Worm (Caenorhabditis elegans) whole organism, young adult: ENCODE measurements around the gene C09G9.1.
A peak's percentile ranks its signal among the peaks of the same experiment; 100 is the strongest.

ENCODE experiments used
- B0261.1 ChIP-seq: sonication (generic microtip); optimal IDR thresholded peaks from 2 replicates; lab custom pipeline; 2016; ENCODE audit warnings: mild to moderate bottlenecking, missing genetic modification characterization, moderate library complexity, missing compliant biosample characterization
- C06A6.2 ChIP-seq: fragments of 200-800 bp; sonication (Bioruptor generic); conservative IDR thresholded peaks from 2 replicates; pipeline ENCODE4 v1.3.6; 2022; ENCODE audit warnings: missing genetic modification characterization, missing compliant biosample characterization
- F10E7.11 ChIP-seq: sonication (generic microtip); optimal IDR thresholded peaks from 2 replicates; lab custom pipeline; 2017; ENCODE audit warnings: mild to moderate bottlenecking, missing genetic modification characterization, moderate library complexity, missing compliant biosample characterization
- F33H1.4 ChIP-seq: fragments of 200-800 bp; sonication (Bioruptor generic); IDR thresholded peaks from 2 replicates; pipeline ENCODE4 v1.3.6; 2022; ENCODE audit warnings: missing genetic modification reagents, missing genetic modification characterization, missing compliant biosample characterization
- F37B4.10 ChIP-seq: fragments of 200-800 bp; sonication (Bioruptor generic); IDR thresholded peaks from 2 replicates; pipeline ENCODE4 v1.3.6; 2022; ENCODE audit warnings: missing genetic modification characterization, missing compliant biosample characterization
- F49E8.2 ChIP-seq: sonication (generic microtip); optimal IDR thresholded peaks from 3 replicates; lab custom pipeline; 2017; ENCODE audit warnings: missing genetic modification characterization, mild to moderate bottlenecking, missing compliant biosample characterization, antibody characterized with exemption, moderate library complexity; ENCODE audit not compliant: insufficient read depth
- F52B5.7 ChIP-seq: sonication (generic microtip); optimal IDR thresholded peaks from 2 replicates; lab custom pipeline; 2016; ENCODE audit warnings: mild to moderate bottlenecking, missing genetic modification characterization, missing compliant biosample characterization
- T07F8.4 ChIP-seq: sonication (generic microtip); optimal IDR thresholded peaks from 2 replicates; lab custom pipeline; 2016; ENCODE audit warnings: mild to moderate bottlenecking, missing genetic modification characterization, moderate library complexity, missing compliant biosample characterization
- T26A5.8 ChIP-seq: sonication (generic microtip); optimal IDR thresholded peaks from 2 replicates; lab custom pipeline; 2016; ENCODE audit warnings: missing genetic modification characterization, missing compliant biosample characterization
- Y53G8AR.9 ChIP-seq: fragments of 200-800 bp; sonication (Bioruptor generic); conservative IDR thresholded peaks from 2 replicates; pipeline ENCODE4 v1.3.6; 2022; ENCODE audit warnings: missing genetic modification reagents, missing genetic modification characterization, missing compliant biosample characterization
- Y56A3A.18 ChIP-seq: fragments of 200-800 bp; sonication (Bioruptor generic); IDR thresholded peaks from 2 replicates; pipeline ENCODE4 v1.3.6; 2022; ENCODE audit warnings: missing genetic modification reagents, missing genetic modification characterization, missing compliant biosample characterization
- akir-1 ChIP-seq: fragments of 200-800 bp; sonication (Bioruptor generic); optimal IDR thresholded peaks from 2 replicates; lab custom pipeline; 2018; ENCODE audit warnings: mild to moderate bottlenecking, missing genetic modification characterization, moderate library complexity, missing compliant biosample characterization
- aptf-2 ChIP-seq: fragments of 200-800 bp; sonication (Bioruptor generic); conservative IDR thresholded peaks from 2 replicates; pipeline ENCODE4 v1.3.6; 2022; ENCODE audit warnings: missing genetic modification reagents, missing genetic modification characterization, missing compliant biosample characterization
- aptf-3 ChIP-seq: fragments of 200-800 bp; sonication (Bioruptor generic); IDR thresholded peaks from 2 replicates; pipeline ENCODE4 v1.3.6; 2022; ENCODE audit warnings: missing genetic modification characterization, missing compliant biosample characterization
- athp-1 ChIP-seq: sonication (generic microtip); optimal IDR thresholded peaks from 2 replicates; lab custom pipeline; 2017; ENCODE audit warnings: mild to moderate bottlenecking, missing genetic modification characterization, missing compliant biosample characterization
- attf-3 ChIP-seq: fragments of 200-800 bp; sonication (Bioruptor generic); conservative IDR thresholded peaks from 2 replicates; pipeline ENCODE4 v1.3.6; 2022; ENCODE audit warnings: missing genetic modification reagents, missing genetic modification characterization, missing compliant biosample characterization
- attf-5 ChIP-seq: fragments of 200-800 bp; sonication (Bioruptor generic); optimal IDR thresholded peaks from 2 replicates; lab custom pipeline; 2018; ENCODE audit warnings: mild to moderate bottlenecking, missing genetic modification characterization, missing compliant biosample characterization
- bed-2 ChIP-seq: fragments of 200-800 bp; sonication (Bioruptor generic); IDR thresholded peaks from 2 replicates; pipeline ENCODE4 v1.3.6; 2022; ENCODE audit warnings: missing genetic modification reagents, missing genetic modification characterization, missing compliant biosample characterization
- cebp-1 ChIP-seq, 2 experiments: fragments of 200-800 bp in 1 of 2; sonication (Bioruptor generic) in 1 of 2; sonication (generic microtip) in 1 of 2; IDR thresholded peaks in 1 of 2; optimal IDR thresholded peaks in 1 of 2; 2 replicates each; pipeline versions ENCODE4 v1.3.6 to Lab custom; 2017 to 2022; ENCODE audit warnings: missing compliant biosample characterization in 2 of 2, missing genetic modification characterization in 2 of 2, mild to moderate bottlenecking in 1 of 2, missing genetic modification reagents in 1 of 2, moderate library complexity in 1 of 2
- cebp-2 ChIP-seq: fragments of 200-800 bp; sonication (Bioruptor generic); IDR thresholded peaks from 2 replicates; pipeline ENCODE4 v1.3.6; 2022; ENCODE audit warnings: missing genetic modification characterization, missing compliant biosample characterization
- ceh-40 ChIP-seq: fragments of 200-800 bp; sonication (Bioruptor generic); IDR thresholded peaks from 2 replicates; pipeline ENCODE4 v1.3.6; 2022; ENCODE audit warnings: missing genetic modification characterization, missing compliant biosample characterization
- ceh-91 ChIP-seq: fragments of 200-800 bp; sonication (Bioruptor generic); IDR thresholded peaks from 2 replicates; pipeline ENCODE4 v1.3.6; 2022; ENCODE audit warnings: missing genetic modification reagents, missing genetic modification characterization, missing compliant biosample characterization
- egrh-3 ChIP-seq: fragments of 200-800 bp; sonication (Bioruptor generic); IDR thresholded peaks from 2 replicates; pipeline ENCODE4 v1.3.6; 2022; ENCODE audit warnings: missing genetic modification reagents, missing genetic modification characterization, missing compliant biosample characterization
- ets-4 ChIP-seq: fragments of 200-800 bp; sonication (Bioruptor generic); optimal IDR thresholded peaks from 2 replicates; lab custom pipeline; 2018; ENCODE audit warnings: mild to moderate bottlenecking, missing genetic modification characterization, missing compliant biosample characterization
- gei-17 ChIP-seq: fragments of 200-800 bp; sonication (Bioruptor generic); optimal IDR thresholded peaks from 2 replicates; lab custom pipeline; 2018; ENCODE audit warnings: mild to moderate bottlenecking, missing genetic modification characterization, missing compliant biosample characterization
- him-1 ChIP-seq: sonication (generic microtip); optimal IDR thresholded peaks from 2 replicates; lab custom pipeline; 2016; ENCODE audit warnings: missing genotype, missing genetic modification reagents, missing genetic modification characterization, missing compliant biosample characterization
- hlh-26 ChIP-seq: fragments of 200-800 bp; sonication (Bioruptor generic); conservative IDR thresholded peaks from 2 replicates; pipeline ENCODE4 v1.3.6; 2022; ENCODE audit warnings: missing genetic modification reagents, missing genetic modification characterization, missing compliant biosample characterization
- hmg-20 ChIP-seq: fragments of 200-800 bp; sonication (Bioruptor generic); IDR thresholded peaks from 2 replicates; pipeline ENCODE4 v1.3.6; 2022; ENCODE audit warnings: missing genetic modification reagents, missing genetic modification characterization, missing compliant biosample characterization
- lin-35 ChIP-seq, 3 experiments: fragments of 150-350 bp in 2 of 3; sonication (generic microtip) in 1 of 3; optimal IDR thresholded peaks; 2 replicates each; lab custom pipeline; 2014 to 2018; ENCODE audit warnings: missing biosample characterization in 3 of 3, missing genetic modification characterization in 3 of 3, missing genetic modification reagents in 3 of 3
- lin-54 ChIP-seq: fragments of 200-800 bp; sonication (Bioruptor generic); optimal IDR thresholded peaks from 2 replicates; lab custom pipeline; 2018; ENCODE audit warnings: mild to moderate bottlenecking, missing genetic modification characterization, missing compliant biosample characterization
- lir-1 ChIP-seq: fragments of 200-800 bp; sonication (Bioruptor generic); conservative IDR thresholded peaks from 2 replicates; pipeline ENCODE4 v1.3.6; 2022; ENCODE audit warnings: missing genetic modification reagents, missing genetic modification characterization, missing compliant biosample characterization
- madf-10 ChIP-seq: sonication (generic microtip); optimal IDR thresholded peaks from 2 replicates; lab custom pipeline; 2016; ENCODE audit warnings: mild to moderate bottlenecking, missing genetic modification characterization, missing compliant biosample characterization
- madf-3 ChIP-seq: fragments of 200-800 bp; sonication (Bioruptor generic); IDR thresholded peaks from 2 replicates; pipeline ENCODE4 v1.3.6; 2022; ENCODE audit warnings: missing genetic modification reagents, missing genetic modification characterization, missing compliant biosample characterization
- mel-28 ChIP-seq: sonication (generic microtip); optimal IDR thresholded peaks from 2 replicates; lab custom pipeline; 2016; ENCODE audit warnings: borderline replicate concordance, mild to moderate bottlenecking, missing genetic modification characterization, missing compliant biosample characterization
- mes-4 ChIP-seq: sonication (generic microtip); optimal IDR thresholded peaks from 2 replicates; lab custom pipeline; 2016; ENCODE audit warnings: missing genotype, missing genetic modification characterization, missing compliant biosample characterization
- nfyb-1 ChIP-seq: fragments of 200-800 bp; sonication (Bioruptor generic); IDR thresholded peaks from 2 replicates; pipeline ENCODE4 v1.3.6; 2022; ENCODE audit warnings: missing genetic modification reagents, missing genetic modification characterization, missing compliant biosample characterization
- nhr-179 ChIP-seq: sonication (generic microtip); optimal IDR thresholded peaks from 2 replicates; lab custom pipeline; 2016; ENCODE audit warnings: mild to moderate bottlenecking, missing genetic modification characterization, missing compliant biosample characterization
- nhr-27 ChIP-seq: fragments of 200-800 bp; sonication (Bioruptor generic); optimal IDR thresholded peaks from 2 replicates; lab custom pipeline; 2018; ENCODE audit warnings: mild to moderate bottlenecking, missing genetic modification characterization, moderate library complexity, missing compliant biosample characterization
- nhr-90 ChIP-seq: sonication (generic microtip); optimal IDR thresholded peaks from 2 replicates; lab custom pipeline; 2016; ENCODE audit warnings: missing genotype, mild to moderate bottlenecking, missing genetic modification characterization, missing compliant biosample characterization
- pha-4 ChIP-seq: fragments of 150-350 bp; sonication (generic microtip); optimal IDR thresholded peaks from 2 replicates; lab custom pipeline; 2014; ENCODE audit warnings: missing biosample characterization, missing genetic modification reagents, missing genetic modification characterization
- rec-8 ChIP-seq, 2 experiments: sonication (generic microtip); optimal IDR thresholded peaks; 2 replicates each; lab custom pipeline; 2016; ENCODE audit warnings: mild to moderate bottlenecking in 2 of 2, missing genetic modification characterization in 2 of 2, missing genetic modification reagents in 2 of 2, missing genotype in 2 of 2, missing biosample characterization in 1 of 2, missing compliant biosample characterization in 1 of 2, moderate library complexity in 1 of 2
- repo-1 ChIP-seq: sonication (generic microtip); optimal IDR thresholded peaks from 2 replicates; lab custom pipeline; 2017; ENCODE audit warnings: mild to moderate bottlenecking, missing genetic modification characterization, missing compliant biosample characterization
- sdz-38 ChIP-seq: sonication (generic microtip); optimal IDR thresholded peaks from 2 replicates; lab custom pipeline; 2016; ENCODE audit warnings: missing genotype, missing genetic modification characterization, missing compliant biosample characterization
- snpc-1.1 ChIP-seq: sonication (generic microtip); optimal IDR thresholded peaks from 2 replicates; lab custom pipeline; 2017; ENCODE audit warnings: missing genetic modification characterization, mild to moderate bottlenecking, missing compliant biosample characterization, antibody characterized with exemption, moderate library complexity, missing genotype, missing genetic modification reagents; ENCODE audit not compliant: insufficient read depth
- sptf-2 ChIP-seq: fragments of 200-800 bp; sonication (Bioruptor generic); optimal IDR thresholded peaks from 2 replicates; lab custom pipeline; 2018; ENCODE audit warnings: mild to moderate bottlenecking, missing genetic modification characterization, missing compliant biosample characterization
- tbp1 ChIP-seq: fragments of 200-800 bp; sonication (Bioruptor generic); optimal IDR thresholded peaks from 2 replicates; lab custom pipeline; 2018; ENCODE audit warnings: mild to moderate bottlenecking, missing genetic modification characterization, missing compliant biosample characterization
- unc-130 ChIP-seq: sonication (generic microtip); optimal IDR thresholded peaks from 2 replicates; lab custom pipeline; 2016; ENCODE audit warnings: missing genetic modification reagents, missing genetic modification characterization, missing compliant biosample characterization
- unc-62 ChIP-seq: fragments of 150-350 bp; optimal IDR thresholded peaks from 2 replicates; lab custom pipeline; 2014; ENCODE audit warnings: missing biosample characterization, missing genetic modification reagents, missing genetic modification characterization
- ztf-6 ChIP-seq: fragments of 200-800 bp; sonication (Bioruptor generic); IDR thresholded peaks from 2 replicates; pipeline ENCODE4 v1.3.6; 2022; ENCODE audit warnings: missing genetic modification reagents, missing genetic modification characterization, missing compliant biosample characterization

C09G9.1 gene

DNA sequence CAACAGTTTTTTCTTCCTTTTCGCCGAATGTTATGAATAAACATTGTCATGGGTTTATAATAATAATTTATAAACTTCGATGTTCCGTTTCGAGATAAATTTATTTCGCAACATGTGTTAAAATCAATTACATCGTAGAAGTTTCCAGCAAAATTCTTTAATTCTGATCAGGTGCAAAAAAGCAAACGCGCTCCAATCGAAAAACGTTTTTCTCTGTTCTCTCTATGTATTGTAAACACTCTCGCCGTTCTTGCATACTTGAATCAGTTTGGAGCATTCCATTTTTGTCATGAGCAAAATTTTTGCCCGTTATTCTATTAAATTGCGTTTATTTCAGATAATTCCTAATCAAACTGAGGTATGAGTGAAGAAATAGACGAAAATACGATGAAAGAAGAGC lies 28.5 kb upstream of the C09G9.1 start, which contains the start of gene rad-54.L2:
Gene rad-54.L2 (plus strand): TSS at position 332 of the 400 bp plus-strand sequence.
- TF ChIP-seq F37B4.10 (GFP tag; lab: Robert Waterston, UW): no peak
- TF ChIP-seq lin-35 (GFP tag; optimal IDR thresholded peaks at IDR 0.05; lab: Kevin White, UChicago): peak in 1 of 3 experiments; percentile 34
- no peak for TF ChIP-seq bed-2 (GFP tag; lab: Robert Waterston, UW)
- peak; percentile 37 for TF ChIP-seq lin-54 (GFP tag; lab: Kevin White, UChicago)
- peak; percentile 94 for TF ChIP-seq cebp-1 (GFP tag; IDR thresholded peaks at IDR 0.05; lab: Robert Waterston, UW)
- peak; percentile 97 for TF ChIP-seq cebp-1 (tag; optimal IDR thresholded peaks at IDR 0.05; lab: Kevin White, UChicago)
- TF ChIP-seq pha-4: peak; percentile 91
- no peak for TF ChIP-seq snpc-1.1 (tag; lab: Kevin White, UChicago)
- TF ChIP-seq nhr-179 (tag; lab: Kevin White, UChicago): no peak
- TF ChIP-seq hmg-20 (GFP tag; lab: Robert Waterston, UW): no peak
- no peak for TF ChIP-seq T26A5.8
- no peak for TF ChIP-seq Y56A3A.18 (GFP tag; lab: Robert Waterston, UW)
- TF ChIP-seq unc-62 (GFP tag; lab: Kevin White, UChicago): no peak
- TF ChIP-seq C06A6.2 (GFP tag; lab: Robert Waterston, UW): no peak
- peak; percentile 59; the same call in 1 of the 2 replicates for TF ChIP-seq nfyb-1
- TF ChIP-seq gei-17 (GFP tag; lab: Kevin White, UChicago): no peak
- TF ChIP-seq F10E7.11: no peak
- TF ChIP-seq akir-1 (GFP tag; lab: Kevin White, UChicago): no peak
- TF ChIP-seq athp-1 (tag; lab: Kevin White, UChicago): peak; percentile 12
- no peak for TF ChIP-seq mel-28 (tag; lab: Kevin White, UChicago)
- TF ChIP-seq him-1: no peak
- no peak for TF ChIP-seq ceh-91 (GFP tag; lab: Robert Waterston, UW)
- no peak for TF ChIP-seq nhr-90 (tag; lab: Kevin White, UChicago)
- no peak for TF ChIP-seq attf-3 (GFP tag; lab: Robert Waterston, UW)
- TF ChIP-seq cebp-2 (GFP tag; lab: Robert Waterston, UW): no peak
- TF ChIP-seq F52B5.7: no peak
- 0 out of 2 replicates have a peak, but pooled peaks have one; percentile 15 for TF ChIP-seq Y53G8AR.9
- no peak for TF ChIP-seq sdz-38 (tag; lab: Kevin White, UChicago)
- no peak for TF ChIP-seq rec-8 (tag; optimal IDR thresholded peaks at IDR 0.05; lab: Kevin White, UChicago)
- TF ChIP-seq F33H1.4 (GFP tag; lab: Robert Waterston, UW): peak; percentile 33; the same call in 1 of the 2 replicates
- TF ChIP-seq madf-3: no peak
- TF ChIP-seq mes-4: no peak
- TF ChIP-seq ceh-40 (GFP tag; lab: Robert Waterston, UW): no peak
- no peak for TF ChIP-seq nhr-27 (tag; lab: Kevin White, UChicago)
- no peak for TF ChIP-seq repo-1 (tag; lab: Kevin White, UChicago)
- TF ChIP-seq aptf-3 (GFP tag; lab: Robert Waterston, UW): no peak
- TF ChIP-seq tbp1 (GFP tag; lab: Kevin White, UChicago): peak; percentile 17
- TF ChIP-seq sptf-2 (GFP tag; lab: Kevin White, UChicago): no peak
- TF ChIP-seq aptf-2 (GFP tag; lab: Robert Waterston, UW): no peak
- TF ChIP-seq ets-4 (GFP tag; lab: Kevin White, UChicago): no peak
- no peak for TF ChIP-seq egrh-3 (GFP tag; lab: Robert Waterston, UW)
- peak; percentile 45 for TF ChIP-seq madf-10
- no peak for TF ChIP-seq ztf-6
- no peak for TF ChIP-seq hlh-26
- TF ChIP-seq attf-5: peak; percentile 78
- TF ChIP-seq unc-130 (GFP tag; lab: Kevin White, UChicago): no peak
- no peak for TF ChIP-seq B0261.1 (tag; lab: Kevin White, UChicago)
- TF ChIP-seq F49E8.2 (tag; lab: Kevin White, UChicago): peak; percentile 40
- TF ChIP-seq lir-1 (GFP tag; lab: Robert Waterston, UW): no peak
- TF ChIP-seq T07F8.4 (tag; lab: Kevin White, UChicago): no peak
